Fruit fly (Drosophila melanogaster) whole organism, embryonic: ENCODE results near the gene CG34332.

ENCODE experiments used
- CG10565 ChIP-seq: fragments of 200-800 bp; sonication (Bioruptor generic); optimal IDR thresholded peaks from 3 replicates; lab custom pipeline; 2016; ENCODE audit warnings: missing biosample characterization, mild to moderate bottlenecking, missing genetic modification characterization
- CG11398 ChIP-seq: fragments of 200-800 bp; sonication (Bioruptor generic); optimal IDR thresholded peaks from 2 replicates; lab custom pipeline; 2016; ENCODE audit warnings: missing biosample characterization, missing genetic modification characterization
- CG11560 ChIP-seq: fragments of 200-800 bp; sonication (Bioruptor generic); IDR thresholded peaks from 3 replicates; pipeline ENCODE4 v1.3.6; 2022; ENCODE audit warnings: missing biosample characterization, missing genetic modification characterization
- CG12236 ChIP-seq: fragments of 200-800 bp; sonication (Bioruptor generic); optimal IDR thresholded peaks from 2 replicates; lab custom pipeline; 2016; ENCODE audit warnings: missing biosample characterization, missing genetic modification characterization
- CG13894 ChIP-seq: fragments of 200-800 bp; sonication (Bioruptor generic); optimal IDR thresholded peaks from 3 replicates; lab custom pipeline; 2018; ENCODE audit warnings: missing biosample characterization, mild to moderate bottlenecking, missing genetic modification characterization, moderate library complexity
- CG15011 ChIP-seq: fragments of 200-800 bp; sonication (Bioruptor generic); optimal IDR thresholded peaks from 3 replicates; lab custom pipeline; 2018; ENCODE audit warnings: missing biosample characterization, mild to moderate bottlenecking, missing genetic modification characterization
- CG15601 ChIP-seq: fragments of 200-800 bp; sonication (Bioruptor generic); optimal IDR thresholded peaks from 3 replicates; lab custom pipeline; 2019; ENCODE audit warnings: missing biosample characterization, mild to moderate bottlenecking, missing genetic modification characterization, moderate library complexity
- CG17186 ChIP-seq: fragments of 200-800 bp; sonication (Bioruptor generic); optimal IDR thresholded peaks from 3 replicates; lab custom pipeline; 2017; ENCODE audit warnings: missing biosample characterization, missing genetic modification reagents, missing genetic modification characterization
- CG17802 ChIP-seq: fragments of 200-800 bp; sonication (Bioruptor generic); optimal IDR thresholded peaks from 2 replicates; lab custom pipeline; 2018; ENCODE audit warnings: missing biosample characterization, mild to moderate bottlenecking, missing genetic modification characterization, moderate library complexity
- CG2712 ChIP-seq: fragments of 200-800 bp; optimal IDR thresholded peaks from 3 replicates; lab custom pipeline; 2019; ENCODE audit warnings: missing biosample characterization, mild to moderate bottlenecking, missing genetic modification characterization, moderate library complexity
- CG31365 ChIP-seq: fragments of 200-800 bp; sonication (Bioruptor generic); optimal IDR thresholded peaks from 2 replicates; lab custom pipeline; 2018; ENCODE audit warnings: missing biosample characterization, mild to moderate bottlenecking, missing genetic modification characterization
- CG31388 ChIP-seq: fragments of 200-800 bp; sonication (Bioruptor generic); optimal IDR thresholded peaks from 2 replicates; lab custom pipeline; 2016; ENCODE audit warnings: missing biosample characterization, missing genetic modification characterization
- CG4328 ChIP-seq: fragments of 200-800 bp; sonication (Bioruptor generic); optimal IDR thresholded peaks from 3 replicates; lab custom pipeline; 2017; ENCODE audit warnings: missing biosample characterization, missing genetic modification reagents, missing genetic modification characterization
- CG5180 ChIP-seq: fragments of 200-800 bp; sonication (Bioruptor generic); optimal IDR thresholded peaks from 3 replicates; lab custom pipeline; 2017; ENCODE audit warnings: missing biosample characterization, missing genetic modification characterization, mild to moderate bottlenecking, moderate library complexity, missing genetic modification reagents
- CG7357 ChIP-seq: fragments of 200-800 bp; sonication (Bioruptor generic); IDR thresholded peaks from 3 replicates; pipeline ENCODE4 v1.3.6; 2022; ENCODE audit warnings: missing biosample characterization, missing genetic modification characterization
- CG7987 ChIP-seq: fragments of 200-800 bp; sonication (Bioruptor generic); optimal IDR thresholded peaks from 2 replicates; lab custom pipeline; 2018; ENCODE audit warnings: missing biosample characterization, mild to moderate bottlenecking, missing genetic modification characterization, moderate library complexity
- CG8478 ChIP-seq: fragments of >200 bp; optimal IDR thresholded peaks from 2 replicates; lab custom pipeline; 2018
- D19A ChIP-seq: fragments of 200-800 bp; optimal IDR thresholded peaks from 3 replicates; lab custom pipeline; 2019; ENCODE audit warnings: missing biosample characterization, mild to moderate bottlenecking, missing genetic modification characterization, moderate library complexity
- E2f1 ChIP-seq: fragments of 200-800 bp; sonication (Bioruptor generic); IDR thresholded peaks from 2 replicates; pipeline ENCODE4 v1.3.6; 2022; ENCODE audit warnings: missing biosample characterization, missing genetic modification characterization
- Eip74EF ChIP-seq, 2 experiments: fragments of 200-800 bp in 1 of 2; fragments of >200 bp in 1 of 2; sonication (Bioruptor generic) in 1 of 2; optimal IDR thresholded peaks; 2 replicates each; lab custom pipeline; 2017 to 2019; ENCODE audit warnings: missing biosample characterization in 2 of 2, missing genetic modification characterization in 2 of 2, mild to moderate bottlenecking in 1 of 2, moderate library complexity in 1 of 2
- H15 ChIP-seq: fragments of 200-800 bp; sonication (Bioruptor generic); IDR thresholded peaks from 3 replicates; pipeline ENCODE4 v1.3.6; 2022; ENCODE audit warnings: missing biosample characterization, missing genetic modification characterization
- Hr3 ChIP-seq: fragments of 200-800 bp; sonication (Bioruptor generic); optimal IDR thresholded peaks from 3 replicates; lab custom pipeline; 2016; ENCODE audit warnings: missing biosample characterization, missing genetic modification characterization
- Jarid2 ChIP-seq: fragments of 200-800 bp; sonication (Bioruptor generic); optimal IDR thresholded peaks from 3 replicates; lab custom pipeline; 2017; ENCODE audit warnings: mild to moderate bottlenecking, missing biosample characterization, missing genetic modification reagents, missing genetic modification characterization
- Med ChIP-seq: fragments of 200-800 bp; sonication (Bioruptor generic); peaks from one replicate; lab custom pipeline; 2016; ENCODE audit warnings: missing biosample characterization, missing genetic modification characterization, mild to moderate bottlenecking, inconsistent platforms, moderate library complexity
- Ravus ChIP-seq: fragments of 200-800 bp; sonication (Bioruptor generic); IDR thresholded peaks from 2 replicates; pipeline ENCODE4 v1.3.6; 2022; ENCODE audit warnings: missing biosample characterization, missing genetic modification characterization
- Rx ChIP-seq: fragments of 200-800 bp; sonication (Bioruptor generic); IDR thresholded peaks from 2 replicates; pipeline ENCODE4 v1.3.6; 2022; ENCODE audit warnings: missing biosample characterization, missing genetic modification characterization
- Scr ChIP-seq: fragments of 200-800 bp; sonication (Bioruptor generic); IDR thresholded peaks from 2 replicates; pipeline ENCODE4 v1.3.6; 2022; ENCODE audit warnings: missing biosample characterization, missing genetic modification characterization; ENCODE audit not compliant: partially characterized antibody
- bcd ChIP-seq: fragments of 200-800 bp; sonication (Bioruptor generic); optimal IDR thresholded peaks from 2 replicates; lab custom pipeline; 2017; ENCODE audit warnings: missing biosample characterization, mild to moderate bottlenecking, missing genetic modification characterization
- chinmo ChIP-seq: fragments of 200-800 bp; sonication (Bioruptor generic); IDR thresholded peaks from 4 replicates; pipeline ENCODE4 v1.3.6; 2022; ENCODE audit warnings: missing biosample characterization, missing genetic modification characterization; ENCODE audit not compliant: partially characterized antibody
- chm ChIP-seq: fragments of 200-800 bp; sonication (Bioruptor generic); IDR thresholded peaks from 2 replicates; pipeline ENCODE4 v1.3.6; 2022; ENCODE audit warnings: missing biosample characterization, missing genetic modification characterization
- corto ChIP-seq: fragments of 200-800 bp; sonication (Bioruptor generic); optimal IDR thresholded peaks from 2 replicates; lab custom pipeline; 2016; ENCODE audit warnings: missing biosample characterization, mild to moderate bottlenecking, missing genetic modification characterization, moderate library complexity
- crc ChIP-seq: fragments of 200-800 bp; sonication (Bioruptor generic); optimal IDR thresholded peaks from 2 replicates; lab custom pipeline; 2016; ENCODE audit warnings: missing biosample characterization, missing genetic modification characterization
- crp ChIP-seq, 2 experiments: fragments of 200-800 bp; sonication (Bioruptor generic); optimal IDR thresholded peaks; 2 replicates in 1 of 2; 3 replicates in 1 of 2; lab custom pipeline; 2017; ENCODE audit warnings: missing biosample characterization in 2 of 2, missing genetic modification characterization in 2 of 2, mild to moderate bottlenecking in 1 of 2, moderate library complexity in 1 of 2
- da ChIP-seq: fragments of 200-800 bp; sonication (Bioruptor generic); optimal IDR thresholded peaks from 2 replicates; lab custom pipeline; 2016; ENCODE audit warnings: missing biosample characterization, missing genetic modification characterization
- dan ChIP-seq: fragments of 200-800 bp; sonication (Bioruptor generic); IDR thresholded peaks from 2 replicates; pipeline ENCODE4 v1.3.6; 2022; ENCODE audit warnings: missing biosample characterization, missing genetic modification characterization
- esg ChIP-seq: fragments of 200-800 bp; sonication (Bioruptor generic); conservative IDR thresholded peaks from 2 replicates; pipeline ENCODE4 v1.3.6; 2022; ENCODE audit warnings: missing biosample characterization, missing genetic modification characterization
- hbn ChIP-seq: fragments of 200-800 bp; sonication (Bioruptor generic); IDR thresholded peaks from 2 replicates; pipeline ENCODE4 v1.3.6; 2022; ENCODE audit warnings: missing biosample characterization, missing genetic modification characterization; ENCODE audit not compliant: partially characterized antibody
- kah ChIP-seq: fragments of 200-800 bp; sonication (Bioruptor generic); optimal IDR thresholded peaks from 2 replicates; lab custom pipeline; 2018; ENCODE audit warnings: missing biosample characterization, mild to moderate bottlenecking, missing genetic modification characterization
- lov ChIP-seq, 2 experiments: fragments of 200-800 bp in 1 of 2; fragments of >200 bp in 1 of 2; sonication (Bioruptor generic) in 1 of 2; IDR thresholded peaks in 1 of 2; optimal IDR thresholded peaks in 1 of 2; 2 replicates in 1 of 2; 3 replicates in 1 of 2; pipeline versions ENCODE4 v1.3.6 to Lab custom; 2017 to 2022; ENCODE audit warnings: missing biosample characterization in 1 of 2, missing genetic modification characterization in 1 of 2
- mld ChIP-seq: fragments of 200-800 bp; sonication (Bioruptor generic); IDR thresholded peaks from 3 replicates; pipeline ENCODE4 v1.3.6; 2022; ENCODE audit warnings: missing biosample characterization, missing genetic modification characterization; ENCODE audit not compliant: partially characterized antibody
- nau ChIP-seq: fragments of 200-800 bp; sonication (Bioruptor generic); optimal IDR thresholded peaks from 3 replicates; lab custom pipeline; 2017; ENCODE audit warnings: missing biosample characterization, mild to moderate bottlenecking, missing genetic modification characterization, missing genetic modification reagents
- pita ChIP-seq: fragments of 200-800 bp; sonication (Bioruptor generic); optimal IDR thresholded peaks from 2 replicates; lab custom pipeline; 2017; ENCODE audit warnings: missing biosample characterization, mild to moderate bottlenecking, missing genetic modification characterization
- pros ChIP-seq: fragments of 200-800 bp; sonication (Bioruptor generic); optimal IDR thresholded peaks from 3 replicates; lab custom pipeline; 2019; ENCODE audit warnings: missing biosample characterization, mild to moderate bottlenecking, missing genetic modification characterization, moderate library complexity
- repo ChIP-seq: fragments of 200-800 bp; sonication (Bioruptor generic); optimal IDR thresholded peaks from 2 replicates; lab custom pipeline; 2016; ENCODE audit warnings: missing biosample characterization, missing genetic modification characterization
- ro ChIP-seq: fragments of 200-800 bp; sonication (Bioruptor generic); IDR thresholded peaks from 2 replicates; pipeline ENCODE4 v1.3.6; 2022; ENCODE audit warnings: missing biosample characterization, missing genetic modification characterization
- sob ChIP-seq: fragments of 200-800 bp; sonication (Bioruptor generic); IDR thresholded peaks from 2 replicates; pipeline ENCODE4 v1.3.6; 2022; ENCODE audit warnings: missing biosample characterization, missing genetic modification characterization
- ssp ChIP-seq: fragments of 200-800 bp; sonication (Bioruptor generic); IDR thresholded peaks from 2 replicates; pipeline ENCODE4 v1.3.6; 2022; ENCODE audit warnings: missing biosample characterization, missing genetic modification characterization
- toy ChIP-seq: fragments of 200-800 bp; sonication (Bioruptor generic); IDR thresholded peaks from 2 replicates; pipeline ENCODE4 v1.3.6; 2022; ENCODE audit warnings: missing biosample characterization, missing genetic modification characterization
- trem ChIP-seq: fragments of 200-800 bp; optimal IDR thresholded peaks from 3 replicates; lab custom pipeline; 2019; ENCODE audit warnings: missing biosample characterization, mild to moderate bottlenecking, missing genetic modification characterization, moderate library complexity
- zf30C ChIP-seq: fragments of 200-800 bp; sonication (Bioruptor generic); optimal IDR thresholded peaks from 3 replicates; lab custom pipeline; 2018; ENCODE audit warnings: missing biosample characterization, mild to moderate bottlenecking, missing genetic modification characterization

CG34332 gene

DNA sequence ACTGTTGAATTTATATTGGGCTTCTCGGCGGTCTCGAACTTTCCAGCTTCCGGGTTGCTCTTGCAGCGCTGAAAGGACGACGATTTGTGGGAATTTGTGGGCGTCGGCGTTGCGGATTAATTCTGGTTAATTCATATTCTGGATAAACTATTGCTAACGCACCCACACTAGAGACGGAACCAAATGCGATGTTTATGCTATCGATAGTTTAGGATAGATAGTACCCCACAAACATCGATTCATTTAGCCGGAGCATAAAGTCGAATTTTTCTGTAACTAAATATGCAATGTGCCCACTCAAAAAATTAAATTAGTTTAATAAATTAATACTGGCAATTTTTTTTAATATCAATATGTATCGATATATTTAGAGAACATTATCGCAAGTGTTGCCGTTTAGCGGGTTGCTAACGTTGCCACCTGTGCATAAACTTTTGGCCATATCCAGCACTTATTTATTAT, 18.9 kb downstream of the CG34332 start, which contains the start of gene Rab35 (continued):
- no peak for TF ChIP-seq crp (GFP tag; optimal IDR thresholded peaks at IDR 0.05; lab: Kevin White, UChicago)
- no peak for TF ChIP-seq CG11560
- no peak for TF ChIP-seq nau (GFP tag; lab: Kevin White, UChicago)
- peak; percentile 96 for TF ChIP-seq Scr (GFP tag; lab: Robert Waterston, UW)
- no peak for TF ChIP-seq CG8478 (lab: Kevin White, UChicago)
- no peak for TF ChIP-seq Rx
- TF ChIP-seq ro = no peak
- no peak for TF ChIP-seq CG4328 (GFP tag; lab: Kevin White, UChicago)
- no peak for TF ChIP-seq CG11398 (GFP tag; lab: Kevin White, UChicago)
- 0 out of 2 replicates have a peak, but pooled peaks have one; percentile 19 for TF ChIP-seq ssp (GFP tag; lab: Robert Waterston, UW)
- peak; percentile 28 for TF ChIP-seq CG17186
- TF ChIP-seq chinmo (GFP tag; lab: Robert Waterston, UW) = peak; percentile 72; the same call in 1 of the 4 replicates
- TF ChIP-seq crc (GFP tag; lab: Kevin White, UChicago) = no peak
- no peak for TF ChIP-seq dan (GFP tag; lab: Robert Waterston, UW)
- no peak for TF ChIP-seq pros (GFP tag; lab: Kevin White, UChicago)
- TF ChIP-seq trem (tag; lab: Kevin White, UChicago) = peak; percentile 65
- TF ChIP-seq bcd (GFP tag; lab: Kevin White, UChicago) = peak; percentile 0
- no peak for TF ChIP-seq Eip74EF (GFP tag; optimal IDR thresholded peaks at IDR 0.05; lab: Kevin White, UChicago)
- no peak for TF ChIP-seq CG31388 (GFP tag; lab: Kevin White, UChicago)
- TF ChIP-seq zf30C (GFP tag; lab: Kevin White, UChicago) = no peak
- peak; percentile 66 for TF ChIP-seq Med (GFP tag; lab: Kevin White, UChicago)
- TF ChIP-seq H15 (GFP tag; lab: Robert Waterston, UW) = no peak
- no peak for TF ChIP-seq chm (GFP tag; lab: Robert Waterston, UW)
- no peak for TF ChIP-seq pita
- TF ChIP-seq CG12236 (GFP tag; lab: Kevin White, UChicago) = no peak
- TF ChIP-seq CG15011 = no peak
- no peak for TF ChIP-seq kah
- no peak for TF ChIP-seq CG10565 (GFP tag; lab: Kevin White, UChicago)
- TF ChIP-seq toy (GFP tag; lab: Robert Waterston, UW) = no peak
- 0 out of 2 replicates have a peak, but pooled peaks have one; percentile 13 for TF ChIP-seq esg (GFP tag; lab: Robert Waterston, UW)
- no peak for TF ChIP-seq CG31365 (tag; lab: Kevin White, UChicago)
- TF ChIP-seq da (GFP tag; lab: Kevin White, UChicago) = no peak
- TF ChIP-seq CG7357 (GFP tag; lab: Robert Waterston, UW) = no peak
- peak; percentile 37 for TF ChIP-seq CG2712 (tag; lab: Kevin White, UChicago)
- no peak for TF ChIP-seq Hr3 (GFP tag; lab: Kevin White, UChicago)
- no peak for TF ChIP-seq CG17802
- no peak for TF ChIP-seq CG15601
- TF ChIP-seq E2f1 (GFP tag; lab: Robert Waterston, UW) = no peak
- no peak for TF ChIP-seq corto (GFP tag; lab: Kevin White, UChicago)
- no peak for TF ChIP-seq Jarid2 (GFP tag; lab: Kevin White, UChicago)
- TF ChIP-seq CG5180 = no peak
- peak; percentile 5; the same call in 1 of the 2 replicates for TF ChIP-seq sob (GFP tag; lab: Robert Waterston, UW)
- TF ChIP-seq hbn (GFP tag; lab: Robert Waterston, UW) = peak; percentile 87
- no peak for TF ChIP-seq D19A (tag; lab: Kevin White, UChicago)
- peak; percentile 74; the same call in 2 of the 3 replicates for TF ChIP-seq mld
- TF ChIP-seq CG7987 (GFP tag; lab: Kevin White, UChicago) = no peak
- no peak for TF ChIP-seq Ravus (GFP tag; lab: Robert Waterston, UW)
- no peak for TF ChIP-seq repo (GFP tag; lab: Kevin White, UChicago)
- no peak for TF ChIP-seq CG13894 (tag; lab: Kevin White, UChicago)
- no peak for TF ChIP-seq lov (optimal IDR thresholded peaks at IDR 0.05; lab: Kevin White, UChicago)
- TF ChIP-seq lov (GFP tag; IDR thresholded peaks at IDR 0.05; lab: Robert Waterston, UW) = no peak
